Fruit fly (Drosophila melanogaster) whole organism, embryonic: ENCODE data around the gene SIDL.

Experiments used
- Ada2b ChIP-seq: fragments of 200-800 bp; sonication (Bioruptor generic); IDR thresholded peaks from 2 replicates; pipeline ENCODE4 v1.3.6; 2022; ENCODE audit warnings: missing biosample characterization, missing genetic modification characterization
- CG10959 ChIP-seq: fragments of 200-800 bp; sonication (Bioruptor generic); IDR thresholded peaks from 2 replicates; pipeline ENCODE4 v1.3.6; 2022; ENCODE audit warnings: missing biosample characterization, missing genetic modification characterization
- CG11560 ChIP-seq: fragments of 200-800 bp; sonication (Bioruptor generic); IDR thresholded peaks from 3 replicates; pipeline ENCODE4 v1.3.6; 2022; ENCODE audit warnings: missing biosample characterization, missing genetic modification characterization
- CG11723 ChIP-seq: fragments of 200-800 bp; sonication (Bioruptor generic); optimal IDR thresholded peaks from 2 replicates; lab custom pipeline; 2017; ENCODE audit warnings: missing biosample characterization, mild to moderate bottlenecking, missing genetic modification characterization
- CG12071 ChIP-seq: fragments of 200-800 bp; sonication (Bioruptor generic); optimal IDR thresholded peaks from 3 replicates; lab custom pipeline; 2018; ENCODE audit warnings: missing biosample characterization, mild to moderate bottlenecking, missing genetic modification characterization
- CG16779 ChIP-seq: fragments of 200-800 bp; sonication (Bioruptor generic); IDR thresholded peaks from 2 replicates; pipeline ENCODE4 v1.3.6; 2022; ENCODE audit warnings: missing biosample characterization, missing genetic modification characterization
- CG17186 ChIP-seq: fragments of 200-800 bp; sonication (Bioruptor generic); optimal IDR thresholded peaks from 3 replicates; lab custom pipeline; 2017; ENCODE audit warnings: missing biosample characterization, missing genetic modification reagents, missing genetic modification characterization
- CG30020 ChIP-seq: fragments of 200-800 bp; optimal IDR thresholded peaks from 2 replicates; lab custom pipeline; 2019; ENCODE audit warnings: missing biosample characterization, mild to moderate bottlenecking, missing genetic modification characterization, moderate library complexity
- CG4360 ChIP-seq: fragments of 200-800 bp; sonication (Bioruptor generic); IDR thresholded peaks from 2 replicates; pipeline ENCODE4 v1.3.6; 2022; ENCODE audit warnings: missing biosample characterization, missing genetic modification characterization
- CG7987 ChIP-seq: fragments of 200-800 bp; sonication (Bioruptor generic); optimal IDR thresholded peaks from 2 replicates; lab custom pipeline; 2018; ENCODE audit warnings: missing biosample characterization, mild to moderate bottlenecking, missing genetic modification characterization, moderate library complexity
- CG9609 ChIP-seq: fragments of 200-800 bp; sonication (Bioruptor generic); optimal IDR thresholded peaks from 3 replicates; lab custom pipeline; 2016; ENCODE audit warnings: missing biosample characterization, missing genetic modification characterization
- CkIIα-i1 ChIP-seq: fragments of 200-800 bp; sonication (Bioruptor generic); IDR thresholded peaks from 2 replicates; pipeline ENCODE4 v1.3.6; 2022; ENCODE audit warnings: missing biosample characterization, missing genetic modification characterization
- CoRest ChIP-seq: fragments of 200-800 bp; sonication (Bioruptor generic); optimal IDR thresholded peaks from 3 replicates; lab custom pipeline; 2018; ENCODE audit warnings: missing biosample characterization, mild to moderate bottlenecking, missing genetic modification characterization, moderate library complexity
- D ChIP-seq, 2 experiments: fragments of 200-800 bp in 1 of 2; fragments of >200 bp in 1 of 2; sonication (Bioruptor generic) in 1 of 2; optimal IDR thresholded peaks; 2 replicates in 1 of 2; 3 replicates in 1 of 2; lab custom pipeline; 2017; ENCODE audit warnings: mild to moderate bottlenecking in 1 of 2, missing biosample characterization in 1 of 2, missing genetic modification characterization in 1 of 2, missing genetic modification reagents in 1 of 2
- Dek ChIP-seq: fragments of 200-800 bp; sonication (Bioruptor generic); optimal IDR thresholded peaks from 3 replicates; lab custom pipeline; 2019; ENCODE audit warnings: missing biosample characterization, mild to moderate bottlenecking, missing genetic modification characterization, moderate library complexity
- Doc2 ChIP-seq: fragments of 200-800 bp; sonication (Bioruptor generic); IDR thresholded peaks from 2 replicates; pipeline ENCODE4 v1.3.6; 2022; ENCODE audit warnings: missing biosample characterization, missing genetic modification characterization
- E2f1 ChIP-seq: fragments of 200-800 bp; sonication (Bioruptor generic); IDR thresholded peaks from 2 replicates; pipeline ENCODE4 v1.3.6; 2022; ENCODE audit warnings: missing biosample characterization, missing genetic modification characterization
- Fer1 ChIP-seq: fragments of 200-800 bp; sonication (Bioruptor generic); optimal IDR thresholded peaks from 2 replicates; lab custom pipeline; 2017; ENCODE audit warnings: missing biosample characterization, mild to moderate bottlenecking, missing genetic modification characterization
- GATAe ChIP-seq: fragments of 200-800 bp; sonication (Bioruptor generic); conservative IDR thresholded peaks from 2 replicates; pipeline ENCODE4 v1.3.6; 2022; ENCODE audit warnings: missing biosample characterization, missing genetic modification characterization
- Gsc ChIP-seq: fragments of 200-800 bp; sonication (Bioruptor generic); IDR thresholded peaks from 2 replicates; pipeline ENCODE4 v1.3.6; 2022; ENCODE audit warnings: missing biosample characterization, missing genetic modification characterization
- HLH4C ChIP-seq: fragments of 200-800 bp; sonication (Bioruptor generic); IDR thresholded peaks from 3 replicates; pipeline ENCODE4 v1.3.6; 2022; ENCODE audit warnings: missing biosample characterization, missing genetic modification characterization; ENCODE audit not compliant: partially characterized antibody
- HmgZ ChIP-seq: fragments of 200-800 bp; sonication (Bioruptor generic); optimal IDR thresholded peaks from 2 replicates; lab custom pipeline; 2018; ENCODE audit warnings: missing biosample characterization, mild to moderate bottlenecking, missing genetic modification characterization
- MESR4 ChIP-seq: fragments of 200-800 bp; sonication (Bioruptor generic); optimal IDR thresholded peaks from 2 replicates; lab custom pipeline; 2018; ENCODE audit warnings: missing biosample characterization, mild to moderate bottlenecking, missing genetic modification characterization, moderate library complexity
- Nf-YC ChIP-seq: fragments of 200-800 bp; optimal IDR thresholded peaks from 3 replicates; lab custom pipeline; 2019; ENCODE audit warnings: missing biosample characterization, mild to moderate bottlenecking, missing genetic modification characterization, moderate library complexity
- Rx ChIP-seq: fragments of 200-800 bp; sonication (Bioruptor generic); IDR thresholded peaks from 2 replicates; pipeline ENCODE4 v1.3.6; 2022; ENCODE audit warnings: missing biosample characterization, missing genetic modification characterization
- ase ChIP-seq: fragments of 200-800 bp; sonication (Bioruptor generic); IDR thresholded peaks from 3 replicates; pipeline ENCODE4 v1.3.6; 2022; ENCODE audit warnings: missing biosample characterization, missing genetic modification characterization
- az2 ChIP-seq: fragments of 200-800 bp; sonication (Bioruptor generic); optimal IDR thresholded peaks from 3 replicates; lab custom pipeline; 2016; ENCODE audit warnings: missing biosample characterization, missing genetic modification characterization
- crp ChIP-seq, 2 experiments: fragments of 200-800 bp; sonication (Bioruptor generic); optimal IDR thresholded peaks; 2 replicates in 1 of 2; 3 replicates in 1 of 2; lab custom pipeline; 2017; ENCODE audit warnings: missing biosample characterization in 2 of 2, missing genetic modification characterization in 2 of 2, mild to moderate bottlenecking in 1 of 2, moderate library complexity in 1 of 2
- danr ChIP-seq: fragments of 200-800 bp; sonication (Bioruptor generic); IDR thresholded peaks from 2 replicates; pipeline ENCODE4 v1.3.6; 2022; ENCODE audit warnings: missing biosample characterization, missing genetic modification characterization
- dm ChIP-seq: fragments of 200-800 bp; sonication (Bioruptor generic); optimal IDR thresholded peaks from 3 replicates; lab custom pipeline; 2016; ENCODE audit warnings: missing biosample characterization, missing genetic modification characterization
- dmrt11E ChIP-seq: fragments of 200-800 bp; sonication (Bioruptor generic); optimal IDR thresholded peaks from 3 replicates; lab custom pipeline; 2018; ENCODE audit warnings: missing biosample characterization, mild to moderate bottlenecking, missing genetic modification characterization, moderate library complexity
- en ChIP-seq: fragments of 200-800 bp; sonication (Bioruptor generic); optimal IDR thresholded peaks from 2 replicates; lab custom pipeline; 2016; ENCODE audit warnings: missing biosample characterization, missing genetic modification characterization
- fd102C ChIP-seq: fragments of 200-800 bp; sonication (Bioruptor generic); optimal IDR thresholded peaks from 2 replicates; lab custom pipeline; 2018; ENCODE audit warnings: missing biosample characterization, mild to moderate bottlenecking, missing genetic modification characterization, moderate library complexity
- ftz-f1 ChIP-seq: fragments of 200-800 bp; sonication (Bioruptor generic); optimal IDR thresholded peaks from 2 replicates; lab custom pipeline; 2016; ENCODE audit warnings: missing biosample characterization, missing genetic modification characterization
- fu2 ChIP-seq: fragments of 200-800 bp; sonication (Bioruptor generic); optimal IDR thresholded peaks from 2 replicates; lab custom pipeline; 2016; ENCODE audit warnings: missing biosample characterization, missing genetic modification characterization
- gfzf ChIP-seq: fragments of 200-800 bp; sonication (Bioruptor generic); optimal IDR thresholded peaks from 2 replicates; lab custom pipeline; 2016; ENCODE audit warnings: missing biosample characterization, mild to moderate bottlenecking, missing genetic modification characterization, moderate library complexity
- jumu ChIP-seq: fragments of 200-800 bp; sonication (Bioruptor generic); optimal IDR thresholded peaks from 3 replicates; lab custom pipeline; 2016; ENCODE audit warnings: missing biosample characterization, missing genetic modification characterization
- mld ChIP-seq: fragments of 200-800 bp; sonication (Bioruptor generic); IDR thresholded peaks from 3 replicates; pipeline ENCODE4 v1.3.6; 2022; ENCODE audit warnings: missing biosample characterization, missing genetic modification characterization; ENCODE audit not compliant: partially characterized antibody
- psq ChIP-seq: fragments of 200-800 bp; sonication (Bioruptor generic); optimal IDR thresholded peaks from 2 replicates; lab custom pipeline; 2017; ENCODE audit warnings: missing biosample characterization, missing genetic modification characterization
- pzg ChIP-seq: fragments of 200-800 bp; sonication (Bioruptor generic); optimal IDR thresholded peaks from 3 replicates; lab custom pipeline; 2018; ENCODE audit warnings: missing biosample characterization, mild to moderate bottlenecking, missing genetic modification characterization, moderate library complexity
- ranshi ChIP-seq: fragments of 200-800 bp; sonication (Bioruptor generic); IDR thresholded peaks from 2 replicates; pipeline ENCODE4 v1.3.6; 2022; ENCODE audit warnings: missing biosample characterization, missing genetic modification characterization
- ro ChIP-seq: fragments of 200-800 bp; sonication (Bioruptor generic); IDR thresholded peaks from 2 replicates; pipeline ENCODE4 v1.3.6; 2022; ENCODE audit warnings: missing biosample characterization, missing genetic modification characterization
- salm ChIP-seq: fragments of 200-800 bp; sonication (Bioruptor generic); optimal IDR thresholded peaks from 2 replicates; lab custom pipeline; 2018; ENCODE audit warnings: missing biosample characterization, mild to moderate bottlenecking, missing genetic modification characterization
- sens-2 ChIP-seq: fragments of 200-800 bp; sonication (Bioruptor generic); IDR thresholded peaks from 2 replicates; pipeline ENCODE4 v1.3.6; 2022; ENCODE audit warnings: missing biosample characterization, missing genetic modification characterization
- sim ChIP-seq: fragments of 200-800 bp; sonication (Bioruptor generic); IDR thresholded peaks from 2 replicates; pipeline ENCODE4 v1.3.6; 2022; ENCODE audit warnings: missing biosample characterization, missing genetic modification characterization
- tll ChIP-seq, 2 experiments: fragments of 200-800 bp in 1 of 2; fragments of >200 bp in 1 of 2; sonication (Bioruptor generic) in 1 of 2; optimal IDR thresholded peaks; 2 replicates each; lab custom pipeline; 2017 to 2019; ENCODE audit warnings: missing biosample characterization in 2 of 2, missing genetic modification characterization in 2 of 2, mild to moderate bottlenecking in 1 of 2, moderate library complexity in 1 of 2
- tna ChIP-seq: fragments of 200-800 bp; sonication (Bioruptor generic); IDR thresholded peaks from 2 replicates; pipeline ENCODE4 v1.3.6; 2022; ENCODE audit warnings: missing biosample characterization, missing genetic modification characterization; ENCODE audit not compliant: partially characterized antibody

The SIDL gene

DNA sequence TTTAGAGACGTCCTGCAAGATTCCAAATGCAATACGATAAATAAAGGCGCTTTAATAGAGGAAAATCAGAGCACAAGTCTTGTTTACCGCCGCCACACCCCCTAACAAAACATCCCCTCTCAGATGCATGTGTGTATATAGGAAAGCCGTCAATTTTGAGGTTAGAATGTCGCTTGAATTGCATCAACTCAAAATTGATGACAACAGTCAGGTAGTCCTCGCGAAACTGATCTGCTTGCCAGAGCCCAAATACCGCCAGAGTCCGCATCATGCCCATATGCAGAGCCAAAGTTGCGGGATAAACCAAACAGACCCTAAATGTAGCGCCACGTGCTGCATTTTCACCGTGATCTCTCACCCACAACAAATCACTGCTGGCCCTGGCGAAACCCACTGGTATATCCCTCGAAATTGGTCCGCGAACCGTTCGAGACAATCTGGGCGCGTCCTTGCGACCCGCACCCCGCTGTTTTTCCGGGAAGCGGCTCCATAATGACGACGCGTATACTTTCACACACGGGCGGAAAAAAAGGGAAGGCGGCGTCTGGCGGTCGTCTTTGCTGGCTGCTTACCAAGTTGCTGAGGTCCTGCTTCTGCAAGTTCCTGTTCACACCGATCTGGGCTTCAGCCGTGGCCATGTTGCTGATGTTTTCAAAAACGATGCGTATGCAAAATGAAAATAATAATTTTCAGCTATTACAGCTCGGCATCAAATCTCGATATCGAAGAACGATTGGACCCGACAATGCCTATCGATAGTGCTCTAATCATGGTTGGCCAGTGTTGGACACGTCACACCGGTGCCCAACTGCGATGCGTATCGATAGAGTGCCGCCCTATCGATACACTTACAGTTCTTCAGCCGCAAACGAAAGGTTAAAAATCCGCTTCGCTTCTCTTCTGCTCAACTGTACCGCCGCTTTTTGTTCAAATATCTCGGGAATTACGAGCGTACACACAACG, 44.3 kb upstream of the SIDL start, which contains the start of the genes eIF2gamma and Set (continued):
- TF ChIP-seq danr (GFP tag; lab: Robert Waterston, UW) (no peak), salm (tag; lab: Kevin White, UChicago) (no peak), tna (GFP tag; lab: Robert Waterston, UW) (peak; percentile 98), en (no peak), Dek (tag; lab: Kevin White, UChicago) (no peak), Nf-YC (tag; lab: Kevin White, UChicago) (no peak), Ada2b (no peak), gfzf (GFP tag; lab: Kevin White, UChicago) (peak; percentile 22), CoRest (tag; lab: Kevin White, UChicago) (no peak), jumu (GFP tag; lab: Kevin White, UChicago) (peak; percentile 55), CG4360 (GFP tag; lab: Robert Waterston, UW) (no peak), MESR4 (GFP tag; lab: Kevin White, UChicago) (peak; percentile 53), az2 (GFP tag; lab: Kevin White, UChicago) (no peak), GATAe (0 out of 2 replicates have a peak, but pooled peaks have one; percentile 13), CG16779 (GFP tag; lab: Robert Waterston, UW) (0 out of 2 replicates have a peak, but pooled peaks have one; percentile 6), tll (GFP tag; optimal IDR thresholded peaks at IDR 0.05; lab: Kevin White, UChicago) (no peak), crp (GFP tag; optimal IDR thresholded peaks at IDR 0.05; lab: Kevin White, UChicago) (peak in 1 of 2 experiments; percentile 35), sens-2 (GFP tag; lab: Robert Waterston, UW) (0 out of 2 replicates have a peak, but pooled peaks have one; percentile 5), CG10959 (peak; percentile 24; the same call in 1 of the 2 replicates), sim (no peak), E2f1 (no peak), ase (GFP tag; lab: Robert Waterston, UW) (peak; percentile 18; the same call in 1 of the 3 replicates), HmgZ (tag; lab: Kevin White, UChicago) (peak; percentile 85), mld (GFP tag; lab: Robert Waterston, UW) (peak; percentile 99), CG11560 (tag; lab: Robert Waterston, UW) (no peak), ranshi (GFP tag; lab: Robert Waterston, UW) (peak; percentile 54; the same call in 1 of the 2 replicates), fd102C (GFP tag; lab: Kevin White, UChicago) (no peak), Fer1 (GFP tag; lab: Kevin White, UChicago) (peak; percentile 20), Rx (GFP tag; lab: Robert Waterston, UW) (no peak), ftz-f1 (GFP tag; lab: Kevin White, UChicago) (peak; percentile 54), fu2 (GFP tag; lab: Kevin White, UChicago) (peak; percentile 33), dmrt11E (tag; lab: Kevin White, UChicago) (no peak), CG11723 (no peak), CG12071 (GFP tag; lab: Kevin White, UChicago) (no peak), Gsc (no peak), ro (GFP tag; lab: Robert Waterston, UW) (no peak), Doc2 (no peak), CkIIα-i1 (GFP tag; lab: Robert Waterston, UW) (no peak), CG17186 (GFP tag; lab: Kevin White, UChicago) (peak; percentile 87), pzg (peak; percentile 96), CG7987 (GFP tag; lab: Kevin White, UChicago) (peak; percentile 42), CG9609 (peak; percentile 51), CG30020 (tag; lab: Kevin White, UChicago) (no peak), HLH4C (GFP tag; lab: Robert Waterston, UW) (peak; percentile 98), psq (GFP tag; lab: Kevin White, UChicago) (no peak), dm (GFP tag; lab: Kevin White, UChicago) (peak; percentile 86), D (optimal IDR thresholded peaks at IDR 0.05; lab: Kevin White, UChicago) (peak; percentile 43), D (GFP tag; optimal IDR thresholded peaks at IDR 0.05; lab: Kevin White, UChicago) (no peak)
